Worm (Caenorhabditis elegans) whole organism, early embryonic: ENCODE results near the gene hlh-19.

Experiments used
- B0310.2 ChIP-seq: sonication (generic microtip); optimal IDR thresholded peaks from 2 replicates; lab custom pipeline; 2016; ENCODE audit warnings: mild to moderate bottlenecking, missing genetic modification characterization, missing compliant biosample characterization
- F13C5.2 ChIP-seq: sonication (generic microtip); optimal IDR thresholded peaks from 2 replicates; lab custom pipeline; 2017; ENCODE audit warnings: mild to moderate bottlenecking, missing genetic modification characterization, inconsistent platforms, missing compliant biosample characterization
- aly-1 ChIP-seq: sonication (generic microtip); optimal IDR thresholded peaks from 2 replicates; lab custom pipeline; 2016; ENCODE audit warnings: missing genetic modification characterization, missing compliant biosample characterization
- ama-1 ChIP-seq: fragments of 150-350 bp; optimal IDR thresholded peaks from 2 replicates; lab custom pipeline; 2014
- ceh-13 ChIP-seq: fragments of 200-800 bp; sonication (Bioruptor generic); optimal IDR thresholded peaks from 2 replicates; lab custom pipeline; 2018; ENCODE audit warnings: mild to moderate bottlenecking, missing genetic modification characterization, missing compliant biosample characterization
- ceh-36 ChIP-seq: sonication (generic microtip); optimal IDR thresholded peaks from 2 replicates; lab custom pipeline; 2016; ENCODE audit warnings: missing genetic modification characterization, inconsistent platforms, missing compliant biosample characterization
- ets-7 ChIP-seq: sonication (generic microtip); optimal IDR thresholded peaks from 2 replicates; lab custom pipeline; 2016; ENCODE audit warnings: missing genotype, missing genetic modification characterization, missing compliant biosample characterization
- flt-1 ChIP-seq: fragments of 200-800 bp; sonication (Bioruptor generic); IDR thresholded peaks from 2 replicates; pipeline ENCODE4 v1.3.6; 2022; ENCODE audit warnings: missing genetic modification characterization, missing compliant biosample characterization
- hmbx-1 ChIP-seq: sonication (generic microtip); optimal IDR thresholded peaks from 2 replicates; lab custom pipeline; 2016; ENCODE audit warnings: mild to moderate bottlenecking, missing genetic modification characterization, missing compliant biosample characterization
- hmg-4 ChIP-seq: fragments of 200-800 bp; sonication (Bioruptor generic); optimal IDR thresholded peaks from 2 replicates; lab custom pipeline; 2018; ENCODE audit warnings: mild to moderate bottlenecking, missing genetic modification characterization, missing compliant biosample characterization
- hnd-1 ChIP-seq: sonication (generic microtip); optimal IDR thresholded peaks from 2 replicates; lab custom pipeline; 2016; ENCODE audit warnings: missing genetic modification characterization, missing compliant biosample characterization
- pes-1 ChIP-seq: fragments of 200-800 bp; sonication (Bioruptor generic); IDR thresholded peaks from 2 replicates; pipeline ENCODE4 v1.3.6; 2022; ENCODE audit warnings: missing genetic modification reagents, missing genetic modification characterization, missing compliant biosample characterization
- scrt-1 ChIP-seq: fragments of 200-800 bp; sonication (Bioruptor generic); IDR thresholded peaks from 2 replicates; pipeline ENCODE4 v1.3.6; 2022; ENCODE audit warnings: missing genetic modification characterization, missing compliant biosample characterization
- sea-1 ChIP-seq: fragments of 200-800 bp; sonication (Bioruptor generic); conservative IDR thresholded peaks from 2 replicates; pipeline ENCODE4 v1.3.6; 2022; ENCODE audit warnings: missing genetic modification characterization, missing compliant biosample characterization
- tbx-11 ChIP-seq: fragments of 200-800 bp; sonication (Bioruptor generic); IDR thresholded peaks from 2 replicates; pipeline ENCODE4 v1.3.6; 2022; ENCODE audit warnings: missing genetic modification characterization, missing compliant biosample characterization
- tbx-37 ChIP-seq: fragments of 200-800 bp; sonication (Bioruptor generic); conservative IDR thresholded peaks from 2 replicates; pipeline ENCODE4 v1.3.6; 2022; ENCODE audit warnings: missing genetic modification reagents, missing genetic modification characterization, missing compliant biosample characterization
- tra-4 ChIP-seq: sonication (generic microtip); optimal IDR thresholded peaks from 2 replicates; lab custom pipeline; 2017; ENCODE audit warnings: missing genetic modification characterization, missing compliant biosample characterization

Gene hlh-19

ce11 chrX:555043-555791, 1.9 kb downstream of the hlh-19 start:
- TF ChIP-seq aly-1 (tag; lab: Kevin White, UChicago) (no peak), tbx-37 (no peak), F13C5.2 (tag; lab: Kevin White, UChicago) (no peak), hmg-4 (GFP tag; lab: Kevin White, UChicago) (no peak), ceh-13 (GFP tag; lab: Kevin White, UChicago) (no peak), tbx-11 (GFP tag; lab: Robert Waterston, UW) (no peak), scrt-1 (GFP tag; lab: Robert Waterston, UW) (no peak), ceh-36 (tag; lab: Kevin White, UChicago) (no peak), sea-1 (GFP tag; lab: Robert Waterston, UW) (no peak)

- TF ChIP-seq ceh-13 (GFP tag; lab: Kevin White, UChicago) (no peak), ets-7 (tag; lab: Kevin White, UChicago) (no peak), F13C5.2 (tag; lab: Kevin White, UChicago) (no peak), hmbx-1 (tag; lab: Kevin White, UChicago) (no peak)
These were observed 3.2 kb downstream of the hlh-19 start, which contains the start of gene F57C12.6 for ce11 chrX:553875-554274. TSS of gene F57C12.6 (minus strand) at chrX:553975.

ce11 chrX:553420-553819, 3.7 kb downstream of the hlh-19 start:
- TF ChIP-seq sea-1 (GFP tag; lab: Robert Waterston, UW): no peak
- no peak for TF ChIP-seq tbx-11 (GFP tag; lab: Robert Waterston, UW)
- no peak for TF ChIP-seq scrt-1 (GFP tag; lab: Robert Waterston, UW)
- TF ChIP-seq hmbx-1 (tag; lab: Kevin White, UChicago): no peak
- no peak for TF ChIP-seq ets-7 (tag; lab: Kevin White, UChicago)
- TF ChIP-seq hmg-4 (GFP tag; lab: Kevin White, UChicago): no peak
- TF ChIP-seq aly-1 (tag; lab: Kevin White, UChicago): no peak
- no peak for TF ChIP-seq ceh-13 (GFP tag; lab: Kevin White, UChicago)
- no peak for TF ChIP-seq hnd-1 (tag; lab: Kevin White, UChicago)
- TF ChIP-seq flt-1 (GFP tag; lab: Robert Waterston, UW): no peak
- TF ChIP-seq F13C5.2 (tag; lab: Kevin White, UChicago): no peak
- TF ChIP-seq pes-1 (GFP tag; lab: Robert Waterston, UW): no peak
- no peak for TF ChIP-seq ama-1 (lab: Kevin White, UChicago)
- TF ChIP-seq B0310.2: no peak
- no peak for TF ChIP-seq tbx-37

- TF ChIP-seq F13C5.2 (tag; lab: Kevin White, UChicago): no peak
- TF ChIP-seq scrt-1 (GFP tag; lab: Robert Waterston, UW): no peak
- TF ChIP-seq aly-1 (tag; lab: Kevin White, UChicago): no peak
- TF ChIP-seq flt-1 (GFP tag; lab: Robert Waterston, UW): no peak
- TF ChIP-seq ets-7 (tag; lab: Kevin White, UChicago): no peak
- TF ChIP-seq sea-1 (GFP tag; lab: Robert Waterston, UW): no peak
- TF ChIP-seq pes-1 (GFP tag; lab: Robert Waterston, UW): no peak
- TF ChIP-seq ceh-13 (GFP tag; lab: Kevin White, UChicago): no peak
- no peak for TF ChIP-seq hmbx-1 (tag; lab: Kevin White, UChicago)
- no peak for TF ChIP-seq hmg-4 (GFP tag; lab: Kevin White, UChicago)
- no peak for TF ChIP-seq ceh-36 (tag; lab: Kevin White, UChicago)
- no peak for TF ChIP-seq tbx-11 (GFP tag; lab: Robert Waterston, UW)
- no peak for TF ChIP-seq tbx-37
- no peak for TF ChIP-seq ama-1 (lab: Kevin White, UChicago)
- no peak for TF ChIP-seq tra-4 (tag; lab: Kevin White, UChicago)
- TF ChIP-seq B0310.2: no peak
- TF ChIP-seq hnd-1 (tag; lab: Kevin White, UChicago): no peak
These were observed 5.8 kb downstream of the hlh-19 start, which contains the start of gene F57C12.2 for ce11 chrX:551175-551729. TSS of gene F57C12.2 (minus strand) at chrX:551392.

ce11 chrX:542807-543206, 14.3 kb downstream of the hlh-19 start, which contains the start of gene F28C10.1:
TSS of gene F28C10.1 (plus strand) at chrX:543107.
- TF ChIP-seq tra-4 (tag; lab: Kevin White, UChicago): no peak
- no peak for TF ChIP-seq pes-1 (GFP tag; lab: Robert Waterston, UW)
- no peak for TF ChIP-seq tbx-37
- no peak for TF ChIP-seq hnd-1 (tag; lab: Kevin White, UChicago)
- no peak for TF ChIP-seq F13C5.2 (tag; lab: Kevin White, UChicago)
- TF ChIP-seq flt-1 (GFP tag; lab: Robert Waterston, UW): no peak
- TF ChIP-seq ama-1 (lab: Kevin White, UChicago): no peak
- no peak for TF ChIP-seq tbx-11 (GFP tag; lab: Robert Waterston, UW)
- TF ChIP-seq hmg-4 (GFP tag; lab: Kevin White, UChicago): no peak
- TF ChIP-seq ceh-36 (tag; lab: Kevin White, UChicago): no peak
- no peak for TF ChIP-seq hmbx-1 (tag; lab: Kevin White, UChicago)
- no peak for TF ChIP-seq B0310.2
- no peak for TF ChIP-seq ets-7 (tag; lab: Kevin White, UChicago)
- no peak for TF ChIP-seq ceh-13 (GFP tag; lab: Kevin White, UChicago)
- TF ChIP-seq sea-1 (GFP tag; lab: Robert Waterston, UW): no peak
- no peak for TF ChIP-seq aly-1 (tag; lab: Kevin White, UChicago)
- TF ChIP-seq scrt-1 (GFP tag; lab: Robert Waterston, UW): no peak

- TF ChIP-seq ets-7 (tag; lab: Kevin White, UChicago) (no peak), tra-4 (tag; lab: Kevin White, UChicago) (no peak), pes-1 (GFP tag; lab: Robert Waterston, UW) (no peak), ceh-36 (tag; lab: Kevin White, UChicago) (no peak), scrt-1 (GFP tag; lab: Robert Waterston, UW) (no peak), flt-1 (GFP tag; lab: Robert Waterston, UW) (no peak), B0310.2 (no peak), aly-1 (tag; lab: Kevin White, UChicago) (no peak), tbx-11 (GFP tag; lab: Robert Waterston, UW) (no peak), ceh-13 (GFP tag; lab: Kevin White, UChicago) (no peak)
These were observed 19.0 kb downstream of the hlh-19 start for ce11 chrX:538083-538482.
